Fruit fly (Drosophila melanogaster) whole organism, embryonic: ENCODE measurements around the gene Actn.

Experiments used
- Antp ChIP-seq: fragments of 200-800 bp; sonication (Bioruptor generic); optimal IDR thresholded peaks from 3 replicates; lab custom pipeline; 2016; ENCODE audit warnings: missing biosample characterization, missing genetic modification characterization
- Bdp1 ChIP-seq: fragments of 200-800 bp; sonication (Bioruptor generic); optimal IDR thresholded peaks from 3 replicates; lab custom pipeline; 2016; ENCODE audit warnings: missing biosample characterization, missing genetic modification characterization
- CG10267 ChIP-seq: fragments of 200-800 bp; sonication (Bioruptor generic); optimal IDR thresholded peaks from 2 replicates; lab custom pipeline; 2018; ENCODE audit warnings: missing biosample characterization, mild to moderate bottlenecking, missing genetic modification characterization, moderate library complexity
- CG10654 ChIP-seq: fragments of 200-800 bp; sonication (Bioruptor generic); optimal IDR thresholded peaks from 2 replicates; lab custom pipeline; 2016; ENCODE audit warnings: missing biosample characterization, missing genetic modification characterization
- CG10959 ChIP-seq: fragments of 200-800 bp; sonication (Bioruptor generic); IDR thresholded peaks from 2 replicates; pipeline ENCODE4 v1.3.6; 2022; ENCODE audit warnings: missing biosample characterization, missing genetic modification characterization
- CG14050 ChIP-seq: fragments of 200-800 bp; sonication (Bioruptor generic); IDR thresholded peaks from 3 replicates; pipeline ENCODE4 v1.3.6; 2022; ENCODE audit warnings: missing biosample characterization, missing genetic modification characterization
- CG15514 ChIP-seq: fragments of 200-800 bp; sonication (Bioruptor generic); optimal IDR thresholded peaks from 3 replicates; lab custom pipeline; 2017; ENCODE audit warnings: missing biosample characterization, missing genetic modification characterization, mild to moderate bottlenecking, moderate library complexity, missing genetic modification reagents
- CG1647 ChIP-seq: fragments of 200-800 bp; sonication (Bioruptor generic); optimal IDR thresholded peaks from 3 replicates; lab custom pipeline; 2016; ENCODE audit warnings: missing biosample characterization, missing genetic modification characterization
- CG17328 ChIP-seq: fragments of 200-800 bp; sonication (Bioruptor generic); IDR thresholded peaks from 2 replicates; pipeline ENCODE4 v1.3.6; 2022; ENCODE audit warnings: missing biosample characterization, missing genetic modification characterization
- CG18599 ChIP-seq: fragments of 200-800 bp; sonication (Bioruptor generic); optimal IDR thresholded peaks from 3 replicates; lab custom pipeline; 2017; ENCODE audit warnings: missing biosample characterization, missing genetic modification characterization, mild to moderate bottlenecking, moderate library complexity, missing genetic modification reagents
- CG2889 ChIP-seq: fragments of 200-800 bp; sonication (Bioruptor generic); IDR thresholded peaks from 3 replicates; pipeline ENCODE4 v1.3.6; 2022; ENCODE audit warnings: missing biosample characterization, missing genetic modification characterization
- CG32532 ChIP-seq: fragments of 200-800 bp; sonication (Bioruptor generic); IDR thresholded peaks from 2 replicates; pipeline ENCODE4 v1.3.6; 2022; ENCODE audit warnings: missing biosample characterization, missing genetic modification characterization
- CG7839 ChIP-seq: fragments of 200-800 bp; sonication (Bioruptor generic); optimal IDR thresholded peaks from 3 replicates; lab custom pipeline; 2018; ENCODE audit warnings: missing biosample characterization, mild to moderate bottlenecking, missing genetic modification characterization, moderate library complexity
- CG8089 ChIP-seq: fragments of 200-800 bp; sonication (Bioruptor generic); optimal IDR thresholded peaks from 3 replicates; lab custom pipeline; 2016; ENCODE audit warnings: missing biosample characterization, missing genetic modification characterization
- D ChIP-seq, 2 experiments: fragments of 200-800 bp in 1 of 2; fragments of >200 bp in 1 of 2; sonication (Bioruptor generic) in 1 of 2; optimal IDR thresholded peaks; 2 replicates in 1 of 2; 3 replicates in 1 of 2; lab custom pipeline; 2017; ENCODE audit warnings: mild to moderate bottlenecking in 1 of 2, missing biosample characterization in 1 of 2, missing genetic modification characterization in 1 of 2, missing genetic modification reagents in 1 of 2
- D19B ChIP-seq: fragments of 200-800 bp; sonication (Bioruptor generic); optimal IDR thresholded peaks from 2 replicates; lab custom pipeline; 2017; ENCODE audit warnings: missing biosample characterization, mild to moderate bottlenecking, missing genetic modification characterization
- Dfd ChIP-seq, 2 experiments: fragments of >200 bp; optimal IDR thresholded peaks; 2 replicates each; lab custom pipeline; 2017; ENCODE audit warnings: missing biosample characterization in 2 of 2, missing genetic modification characterization in 2 of 2
- Dp ChIP-seq: fragments of 200-800 bp; sonication (Bioruptor generic); optimal IDR thresholded peaks from 2 replicates; lab custom pipeline; 2018; ENCODE audit warnings: missing biosample characterization, mild to moderate bottlenecking, missing genetic modification characterization, moderate library complexity
- ERR ChIP-seq: fragments of 200-800 bp; sonication (Bioruptor generic); optimal IDR thresholded peaks from 2 replicates; lab custom pipeline; 2016; ENCODE audit warnings: missing biosample characterization, missing genetic modification characterization
- H15 ChIP-seq: fragments of 200-800 bp; sonication (Bioruptor generic); IDR thresholded peaks from 3 replicates; pipeline ENCODE4 v1.3.6; 2022; ENCODE audit warnings: missing biosample characterization, missing genetic modification characterization
- Hmr ChIP-seq: fragments of 200-800 bp; sonication (Bioruptor generic); optimal IDR thresholded peaks from 3 replicates; lab custom pipeline; 2017; ENCODE audit warnings: mild to moderate bottlenecking, missing biosample characterization, missing genetic modification reagents, missing genetic modification characterization
- Lpt ChIP-seq: fragments of >200 bp; optimal IDR thresholded peaks from 2 replicates; lab custom pipeline; 2018; ENCODE audit warnings: missing biosample characterization, missing genetic modification characterization
- MBD-R2 ChIP-seq: fragments of 200-800 bp; sonication (Bioruptor generic); IDR thresholded peaks from 2 replicates; pipeline ENCODE4 v1.3.6; 2022; ENCODE audit warnings: missing biosample characterization, missing genetic modification characterization
- MESR4 ChIP-seq: fragments of 200-800 bp; sonication (Bioruptor generic); optimal IDR thresholded peaks from 2 replicates; lab custom pipeline; 2018; ENCODE audit warnings: missing biosample characterization, mild to moderate bottlenecking, missing genetic modification characterization, moderate library complexity
- Mrtf ChIP-seq: fragments of 200-800 bp; sonication (Bioruptor generic); IDR thresholded peaks from 3 replicates; pipeline ENCODE4 v1.3.6; 2022; ENCODE audit warnings: missing biosample characterization, missing genetic modification characterization
- Scr ChIP-seq: fragments of 200-800 bp; sonication (Bioruptor generic); IDR thresholded peaks from 2 replicates; pipeline ENCODE4 v1.3.6; 2022; ENCODE audit warnings: missing biosample characterization, missing genetic modification characterization; ENCODE audit not compliant: partially characterized antibody
- Sox100B ChIP-seq: fragments of 200-800 bp; sonication (Bioruptor generic); optimal IDR thresholded peaks from 3 replicates; lab custom pipeline; 2018; ENCODE audit warnings: missing biosample characterization, mild to moderate bottlenecking, missing genetic modification characterization
- Spps ChIP-seq: fragments of 200-800 bp; sonication (Bioruptor generic); optimal IDR thresholded peaks from 2 replicates; lab custom pipeline; 2018; ENCODE audit warnings: missing biosample characterization, mild to moderate bottlenecking, missing genetic modification characterization
- Usf ChIP-seq: fragments of 200-800 bp; sonication (Bioruptor generic); optimal IDR thresholded peaks from 2 replicates; lab custom pipeline; 2017; ENCODE audit warnings: missing genotype, missing biosample characterization, missing genetic modification characterization
- ac ChIP-seq: fragments of 200-800 bp; sonication (Bioruptor generic); optimal IDR thresholded peaks from 3 replicates; lab custom pipeline; 2017; ENCODE audit warnings: missing biosample characterization, mild to moderate bottlenecking, missing genetic modification characterization
- aop ChIP-seq: fragments of 200-800 bp; sonication (Bioruptor generic); IDR thresholded peaks from 2 replicates; pipeline ENCODE4 v1.3.6; 2022; ENCODE audit warnings: missing biosample characterization, missing genetic modification characterization
- bab2 ChIP-seq: fragments of 200-800 bp; sonication (Bioruptor generic); optimal IDR thresholded peaks from 2 replicates; lab custom pipeline; 2016; ENCODE audit warnings: missing biosample characterization, missing genetic modification characterization
- ci ChIP-seq: fragments of 200-800 bp; sonication (Bioruptor generic); IDR thresholded peaks from 3 replicates; pipeline ENCODE4 v1.3.6; 2022; ENCODE audit warnings: missing biosample characterization, missing genetic modification characterization
- crc ChIP-seq: fragments of 200-800 bp; sonication (Bioruptor generic); optimal IDR thresholded peaks from 2 replicates; lab custom pipeline; 2016; ENCODE audit warnings: missing biosample characterization, missing genetic modification characterization
- crol ChIP-seq: fragments of 200-800 bp; sonication (Bioruptor generic); IDR thresholded peaks from 2 replicates; pipeline ENCODE4 v1.3.6; 2022; ENCODE audit warnings: missing biosample characterization, missing genetic modification characterization
- gce ChIP-seq: fragments of 200-800 bp; sonication (Bioruptor generic); IDR thresholded peaks from 3 replicates; pipeline ENCODE4 v1.3.6; 2022; ENCODE audit warnings: missing biosample characterization, missing genetic modification characterization
- gcm ChIP-seq: fragments of 200-800 bp; sonication (Bioruptor generic); optimal IDR thresholded peaks from 2 replicates; lab custom pipeline; 2019; ENCODE audit warnings: missing biosample characterization, mild to moderate bottlenecking, missing genetic modification characterization, moderate library complexity
- her ChIP-seq: fragments of 200-800 bp; sonication (Bioruptor generic); optimal IDR thresholded peaks from 2 replicates; lab custom pipeline; 2016; ENCODE audit warnings: missing biosample characterization, missing genetic modification characterization
- hth ChIP-seq: fragments of >200 bp; optimal IDR thresholded peaks from 2 replicates; lab custom pipeline; 2017; ENCODE audit warnings: inconsistent platforms
- insv ChIP-seq, 2 experiments: fragments of 200-800 bp; sonication (Bioruptor generic); optimal IDR thresholded peaks; 3 replicates each; lab custom pipeline; 2016 to 2018; ENCODE audit warnings: missing biosample characterization in 2 of 2, missing genetic modification characterization in 2 of 2
- lov ChIP-seq, 2 experiments: fragments of 200-800 bp in 1 of 2; fragments of >200 bp in 1 of 2; sonication (Bioruptor generic) in 1 of 2; IDR thresholded peaks in 1 of 2; optimal IDR thresholded peaks in 1 of 2; 2 replicates in 1 of 2; 3 replicates in 1 of 2; pipeline versions ENCODE4 v1.3.6 to Lab custom; 2017 to 2022; ENCODE audit warnings: missing biosample characterization in 1 of 2, missing genetic modification characterization in 1 of 2
- nerfin-1 ChIP-seq: fragments of 200-800 bp; sonication (Bioruptor generic); optimal IDR thresholded peaks from 3 replicates; lab custom pipeline; 2019; ENCODE audit warnings: missing biosample characterization, mild to moderate bottlenecking, missing genetic modification characterization, moderate library complexity
- nmo ChIP-seq: fragments of 200-800 bp; sonication (Bioruptor generic); optimal IDR thresholded peaks from 2 replicates; lab custom pipeline; 2018; ENCODE audit warnings: missing biosample characterization, mild to moderate bottlenecking, missing genetic modification characterization, moderate library complexity
- pb ChIP-seq: fragments of 200-800 bp; sonication (Bioruptor generic); optimal IDR thresholded peaks from 3 replicates; lab custom pipeline; 2016; ENCODE audit warnings: missing biosample characterization, missing genetic modification characterization
- pfk ChIP-seq: fragments of 200-800 bp; sonication (Bioruptor generic); optimal IDR thresholded peaks from 2 replicates; lab custom pipeline; 2018; ENCODE audit warnings: missing biosample characterization, mild to moderate bottlenecking, missing genetic modification characterization, moderate library complexity
- pho ChIP-seq: fragments of 200-800 bp; sonication (Bioruptor generic); optimal IDR thresholded peaks from 2 replicates; lab custom pipeline; 2016; ENCODE audit warnings: missing biosample characterization, missing genetic modification characterization
- sr ChIP-seq: fragments of 200-800 bp; sonication (Bioruptor generic); IDR thresholded peaks from 3 replicates; pipeline ENCODE4 v1.3.6; 2022; ENCODE audit warnings: missing biosample characterization, missing genetic modification characterization
- trh ChIP-seq: fragments of 200-800 bp; sonication (Bioruptor generic); optimal IDR thresholded peaks from 2 replicates; lab custom pipeline; 2016; ENCODE audit warnings: missing biosample characterization, missing genetic modification characterization
- tx ChIP-seq: fragments of 200-800 bp; sonication (Bioruptor generic); optimal IDR thresholded peaks from 2 replicates; lab custom pipeline; 2016; ENCODE audit warnings: missing biosample characterization, missing genetic modification characterization

The Actn gene

DNA sequence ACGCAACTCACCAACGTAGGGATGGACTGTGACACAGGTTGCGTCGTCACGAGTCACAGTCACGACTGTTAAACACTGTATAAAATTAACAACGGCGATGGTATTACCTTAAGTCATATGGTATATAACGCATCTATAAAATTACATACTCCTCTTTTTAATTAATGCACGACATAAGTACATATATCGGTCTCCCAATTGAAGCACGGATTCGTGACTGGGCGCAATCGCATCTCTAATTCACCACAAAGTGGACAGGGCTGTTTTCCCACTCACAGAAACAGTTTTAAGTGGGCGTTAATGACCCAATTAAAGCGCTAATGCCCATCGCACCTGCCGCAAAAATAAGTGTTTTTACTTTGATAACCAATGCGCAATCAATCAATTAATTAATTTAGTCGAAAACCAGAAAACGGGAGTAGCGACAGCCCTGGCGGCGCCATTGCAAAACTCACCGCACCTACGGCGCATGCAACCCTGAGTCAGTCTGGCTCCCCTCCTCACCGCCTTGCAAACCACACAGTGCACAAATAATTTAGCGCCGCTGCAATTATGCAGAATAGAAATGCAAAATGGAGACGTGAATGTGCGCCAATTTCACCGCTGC is 696 bp downstream of the Actn start, which contains the start of gene CG4313 (continued):
- TF ChIP-seq pb (GFP tag; lab: Kevin White, UChicago) (peak; percentile 25), insv (GFP tag; optimal IDR thresholded peaks at IDR 0.05; lab: Kevin White, UChicago) (no peak), CG10959 (GFP tag; lab: Robert Waterston, UW) (no peak; the same call in 1 of the 2 replicates), MBD-R2 (peak; percentile 43), bab2 (GFP tag; lab: Kevin White, UChicago) (peak; percentile 75), aop (no peak), H15 (GFP tag; lab: Robert Waterston, UW) (0 out of 3 replicates have a peak, but pooled peaks have one; percentile 54), trh (GFP tag; lab: Kevin White, UChicago) (no peak), Hmr (GFP tag; lab: Kevin White, UChicago) (peak; percentile 70), Dfd (GFP tag; optimal IDR thresholded peaks at IDR 0.05; lab: Kevin White, UChicago) (no peak), CG18599 (GFP tag; lab: Kevin White, UChicago) (peak; percentile 54), pho (GFP tag; lab: Kevin White, UChicago) (peak; percentile 62), lov (optimal IDR thresholded peaks at IDR 0.05; lab: Kevin White, UChicago) (no peak), lov (GFP tag; IDR thresholded peaks at IDR 0.05; lab: Robert Waterston, UW) (0 out of 3 replicates have a peak, but pooled peaks have one; percentile 41), Bdp1 (peak; percentile 48), hth (lab: Kevin White, UChicago) (no peak), CG7839 (peak; percentile 74), CG17328 (peak; percentile 48; the same call in 1 of the 2 replicates), ERR (peak; percentile 53), Usf (GFP tag; lab: Kevin White, UChicago) (peak; percentile 29), Mrtf (GFP tag; lab: Robert Waterston, UW) (peak; percentile 61; the same call in 2 of the 3 replicates), nerfin-1 (tag; lab: Kevin White, UChicago) (peak; percentile 45), CG14050 (no peak), MESR4 (GFP tag; lab: Kevin White, UChicago) (no peak), ac (GFP tag; lab: Kevin White, UChicago) (no peak), sr (GFP tag; lab: Robert Waterston, UW) (peak; percentile 32; the same call in 1 of the 3 replicates), Lpt (no peak), Scr (peak; percentile 94), nmo (peak; percentile 70), pfk (GFP tag; lab: Kevin White, UChicago) (no peak), Antp (peak; percentile 75), crc (peak; percentile 46), ci (GFP tag; lab: Robert Waterston, UW) (peak; percentile 49; the same call in 1 of the 3 replicates), Spps (tag; lab: Kevin White, UChicago) (peak; percentile 40), Dp (GFP tag; lab: Kevin White, UChicago) (no peak), CG1647 (GFP tag; lab: Kevin White, UChicago) (peak; percentile 11), CG32532 (peak; percentile 77), crol (GFP tag; lab: Robert Waterston, UW) (no peak), CG2889 (GFP tag; lab: Robert Waterston, UW) (0 out of 3 replicates have a peak, but pooled peaks have one; percentile 44), CG10267 (tag; lab: Kevin White, UChicago) (peak; percentile 57), her (GFP tag; lab: Kevin White, UChicago) (peak; percentile 65), D (optimal IDR thresholded peaks at IDR 0.05; lab: Kevin White, UChicago) (no peak), D (GFP tag; optimal IDR thresholded peaks at IDR 0.05; lab: Kevin White, UChicago) (peak; percentile 43), CG8089 (GFP tag; lab: Kevin White, UChicago) (peak; percentile 29), Sox100B (GFP tag; lab: Kevin White, UChicago) (peak; percentile 38), CG10654 (GFP tag; lab: Kevin White, UChicago) (peak; percentile 52), gce (GFP tag; lab: Robert Waterston, UW) (0 out of 3 replicates have a peak, but pooled peaks have one; percentile 30), D19B (peak; percentile 35), CG15514 (GFP tag; lab: Kevin White, UChicago) (peak; percentile 49), tx (peak; percentile 44), gcm (GFP tag; lab: Kevin White, UChicago) (peak; percentile 49)
